Fruit fly (Drosophila melanogaster): Measurements from ENCODE around the gene CG7627.

Gene CG7627

DNA sequence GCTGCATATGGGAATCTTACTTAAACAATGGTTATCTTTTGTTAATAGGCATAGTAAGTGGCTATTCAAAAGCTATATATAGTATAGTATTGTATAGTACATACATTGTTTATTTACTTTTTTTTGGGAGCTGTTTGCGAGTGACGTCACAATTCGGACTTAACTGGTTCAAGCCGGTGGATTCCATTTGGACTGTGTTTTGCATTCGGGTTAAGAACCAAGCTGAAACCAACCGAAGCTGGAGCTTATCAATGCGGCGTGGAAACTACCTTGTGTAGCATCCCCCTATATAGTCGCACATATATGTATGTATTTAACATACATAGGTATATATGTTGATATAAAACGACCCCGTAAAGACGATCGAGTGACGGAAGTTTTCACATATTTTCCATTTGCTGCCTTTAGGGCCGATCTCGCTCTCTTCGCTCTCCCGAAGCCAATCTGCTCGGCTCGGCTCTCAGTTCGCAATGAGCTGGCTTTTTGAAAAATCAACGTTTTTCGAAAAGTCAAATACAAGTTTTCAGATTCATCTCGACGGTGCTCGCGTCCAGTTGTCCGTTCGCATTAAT is 33.7 kb downstream of the CG7627 start:
- TF ChIP-seq EcR (GFP tag; optimal IDR thresholded peaks at IDR 0.05) (no peak), rn (GFP tag; IDR thresholded peaks at IDR 0.05) (no peak), CG10348 (GFP tag; IDR thresholded peaks at IDR 0.05) (no peak), CG8159 (tag; optimal IDR thresholded peaks at IDR 0.05) (no peak), CG12605 (GFP tag; IDR thresholded peaks at IDR 0.05) (no peak), Snoo (tag; optimal IDR thresholded peaks at IDR 0.05) (no peak), CG13204 (GFP tag; optimal IDR thresholded peaks at IDR 0.05) (no peak), CG14655 (GFP tag; optimal IDR thresholded peaks at IDR 0.05) (no peak), CG9948 (tag; optimal IDR thresholded peaks at IDR 0.05) (no peak), CG17806 (tag; optimal IDR thresholded peaks at IDR 0.05) (no peak), CG34367 (tag; optimal IDR thresholded peaks at IDR 0.05) (no peak), Pif1B (GFP tag; optimal IDR thresholded peaks at IDR 0.05) (no peak), CG32121 (GFP tag; IDR thresholded peaks at IDR 0.05) (no peak), fd96Ca (GFP tag; IDR thresholded peaks at IDR 0.05) (no peak)

DNA sequence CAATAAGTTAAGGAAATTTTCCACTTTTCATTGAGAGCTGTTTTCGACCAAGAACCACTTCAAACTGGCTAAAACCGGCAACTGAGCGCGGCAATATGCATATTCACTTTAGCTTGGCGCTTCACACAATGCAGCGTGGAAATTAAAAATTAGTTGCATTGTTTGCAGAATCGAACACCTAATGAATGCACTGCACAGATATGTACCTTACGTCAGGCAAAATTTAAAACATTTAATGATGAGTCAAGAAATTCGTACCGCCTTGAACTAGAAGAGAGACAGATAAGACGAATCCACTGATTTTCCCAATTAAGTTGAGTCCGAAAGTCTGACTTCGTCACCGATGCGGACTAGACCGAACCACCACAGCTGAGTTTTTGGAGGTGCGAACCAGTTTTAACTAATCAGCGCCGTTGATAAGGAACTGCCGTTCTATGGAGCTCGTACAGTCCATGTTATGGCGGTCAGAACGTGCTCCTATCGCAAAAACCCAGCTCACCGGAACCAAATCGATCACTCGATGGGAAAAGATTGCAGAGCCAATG is 34.4 kb downstream of the CG7627 start:
- TF ChIP-seq Snoo (tag; optimal IDR thresholded peaks at IDR 0.05) (no peak), rn (GFP tag; IDR thresholded peaks at IDR 0.05) (no peak), EcR (GFP tag; optimal IDR thresholded peaks at IDR 0.05) (no peak)

- TF ChIP-seq CG32121 (GFP tag; IDR thresholded peaks at IDR 0.05): no peak
These were observed 35.1 kb downstream of the CG7627 start, which contains the start of gene CG14275 for dm6 chr2L:8327272-8327555. CG14275 (plus strand) TSS chr2L:8327456.

DNA sequence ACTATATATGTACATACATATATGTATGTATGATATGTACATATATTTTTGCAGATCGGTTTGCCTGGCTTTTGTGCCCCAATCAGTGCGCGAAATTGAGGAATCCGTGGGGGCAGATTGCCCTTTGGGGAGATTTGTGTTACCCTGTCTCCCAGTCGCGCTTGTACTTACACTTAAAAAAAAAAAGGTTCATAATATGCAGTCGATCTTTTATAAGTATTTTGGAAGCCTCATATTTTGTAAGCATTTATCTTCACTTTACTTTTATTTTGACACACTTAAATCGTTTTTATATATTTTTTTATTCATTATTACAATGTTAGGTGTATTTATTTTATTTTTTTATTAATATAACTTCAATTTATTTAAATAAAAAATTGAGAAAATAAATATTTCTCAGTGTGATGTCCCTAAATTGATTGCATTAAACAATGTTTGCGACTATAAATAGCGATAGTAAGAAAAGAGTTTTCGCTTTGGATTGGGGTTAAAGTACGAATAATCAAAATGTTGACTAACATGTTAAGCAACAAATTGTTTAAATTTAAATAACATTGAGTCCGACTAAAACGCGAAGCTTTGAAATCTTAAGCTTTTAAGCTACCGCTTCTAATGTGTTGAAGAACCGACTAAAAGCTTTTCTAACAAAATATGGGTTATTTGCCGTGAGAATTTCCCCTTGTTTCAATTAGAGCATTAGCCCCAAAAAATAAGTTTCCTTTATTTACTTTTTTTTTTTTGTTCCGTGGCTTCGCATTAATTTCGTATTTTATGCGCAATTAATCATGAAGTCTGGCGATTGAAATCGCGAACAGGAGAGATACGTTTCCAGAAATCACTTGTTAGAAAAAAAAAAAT is 35.6 kb downstream of the CG7627 start:
- TF ChIP-seq CG15710 (tag; optimal IDR thresholded peaks at IDR 0.05): peak; percentile 1
- no peak for TF ChIP-seq D1 (tag; optimal IDR thresholded peaks at IDR 0.05)
- no peak for TF ChIP-seq Snoo (tag; optimal IDR thresholded peaks at IDR 0.05)
- no peak for TF ChIP-seq Ets98B (GFP tag; IDR thresholded peaks at IDR 0.05)
- TF ChIP-seq CG12605 (GFP tag; IDR thresholded peaks at IDR 0.05): peak; percentile 28; the same call in 1 of the 2 replicates
- peak; percentile 4 for TF ChIP-seq CG17806 (tag; optimal IDR thresholded peaks at IDR 0.05)
- TF ChIP-seq gl (tag; optimal IDR thresholded peaks at IDR 0.05): no peak
- TF ChIP-seq Pif1A (GFP tag; optimal IDR thresholded peaks at IDR 0.05): no peak
- TF ChIP-seq CG14655 (GFP tag; optimal IDR thresholded peaks at IDR 0.05): no peak
- TF ChIP-seq fd96Ca (GFP tag; IDR thresholded peaks at IDR 0.05): no peak
- TF ChIP-seq CG9948 (tag; optimal IDR thresholded peaks at IDR 0.05): peak; percentile 0
- no peak for TF ChIP-seq CG10348 (GFP tag; IDR thresholded peaks at IDR 0.05)
- TF ChIP-seq Pif1B (GFP tag; optimal IDR thresholded peaks at IDR 0.05): no peak
- TF ChIP-seq CG34367 (tag; optimal IDR thresholded peaks at IDR 0.05): no peak
- 0 out of 2 replicates have a peak, but pooled peaks have one; percentile 35 for TF ChIP-seq CG32121 (GFP tag; IDR thresholded peaks at IDR 0.05)
- no peak for TF ChIP-seq EcR (GFP tag; optimal IDR thresholded peaks at IDR 0.05)
- no peak for TF ChIP-seq rn (GFP tag; IDR thresholded peaks at IDR 0.05)
- TF ChIP-seq CG8159 (tag; optimal IDR thresholded peaks at IDR 0.05): peak; percentile 37
- TF ChIP-seq CG13204 (GFP tag; optimal IDR thresholded peaks at IDR 0.05): no peak
- no peak for TF ChIP-seq CG8301 (tag; optimal IDR thresholded peaks at IDR 0.05)
- TF ChIP-seq CG4496 (GFP tag; IDR thresholded peaks at IDR 0.05): 0 out of 3 replicates have a peak, but pooled peaks have one; percentile 46

DNA sequence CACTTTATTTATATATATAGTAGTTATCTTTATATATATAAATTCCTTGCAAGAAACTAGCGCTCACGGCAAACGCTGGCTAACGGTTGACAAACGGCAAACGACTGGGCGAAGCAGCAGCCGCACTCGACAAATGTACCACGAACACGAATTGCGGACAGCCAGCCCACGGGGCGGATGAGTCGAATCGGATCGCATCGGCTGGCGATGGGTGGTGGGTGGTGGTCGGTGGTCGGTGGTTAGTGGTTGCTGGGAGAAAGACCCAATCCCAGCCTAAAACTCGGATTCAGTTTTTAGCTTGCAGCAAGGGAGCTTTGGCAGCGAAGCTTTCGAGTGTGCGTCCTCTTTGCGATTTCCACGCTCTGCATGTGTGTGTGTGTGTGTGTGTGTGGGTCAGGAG is 37.1 kb downstream of the CG7627 start, which contains the start of gene CG7781:
Gene CG7781, minus strand, starts transcription at position 260 of the 400 bp plus-strand sequence.
- 0 out of 2 replicates have a peak, but pooled peaks have one; percentile 28 for TF ChIP-seq CG12605 (GFP tag; IDR thresholded peaks at IDR 0.05)
- TF ChIP-seq Ets98B (GFP tag; IDR thresholded peaks at IDR 0.05): peak; percentile 46; the same call in 1 of the 2 replicates
- no peak for TF ChIP-seq Pif1B (GFP tag; optimal IDR thresholded peaks at IDR 0.05)
- no peak for TF ChIP-seq CG32121 (GFP tag; IDR thresholded peaks at IDR 0.05)
- no peak for TF ChIP-seq CG15710 (tag; optimal IDR thresholded peaks at IDR 0.05)
- TF ChIP-seq D1 (tag; optimal IDR thresholded peaks at IDR 0.05): no peak
- TF ChIP-seq gl (tag; optimal IDR thresholded peaks at IDR 0.05): no peak
- TF ChIP-seq Snoo (tag; optimal IDR thresholded peaks at IDR 0.05): no peak
- no peak for TF ChIP-seq rn (GFP tag; IDR thresholded peaks at IDR 0.05)
- TF ChIP-seq CG34367 (tag; optimal IDR thresholded peaks at IDR 0.05): no peak
- no peak for TF ChIP-seq CG17806 (tag; optimal IDR thresholded peaks at IDR 0.05)
- no peak for TF ChIP-seq CG13204 (GFP tag; optimal IDR thresholded peaks at IDR 0.05)
- TF ChIP-seq fd96Ca (GFP tag; IDR thresholded peaks at IDR 0.05): 0 out of 3 replicates have a peak, but pooled peaks have one; percentile 10
- TF ChIP-seq CG8159 (tag; optimal IDR thresholded peaks at IDR 0.05): no peak
- no peak for TF ChIP-seq EcR (GFP tag; optimal IDR thresholded peaks at IDR 0.05)
- TF ChIP-seq CG8301 (tag; optimal IDR thresholded peaks at IDR 0.05): no peak
- no peak for TF ChIP-seq Pif1A (GFP tag; optimal IDR thresholded peaks at IDR 0.05)
- no peak for TF ChIP-seq CG10348 (GFP tag; IDR thresholded peaks at IDR 0.05)
- peak; percentile 51; the same call in 2 of the 3 replicates for TF ChIP-seq CG4496 (GFP tag; IDR thresholded peaks at IDR 0.05)
- TF ChIP-seq CG9948 (tag; optimal IDR thresholded peaks at IDR 0.05): no peak
- no peak for TF ChIP-seq CG14655 (GFP tag; optimal IDR thresholded peaks at IDR 0.05)
